Worm (Caenorhabditis elegans): ENCODE measurements around the gene T27A8.2.
A peak's percentile ranks its signal among the peaks of the same experiment; 100 is the strongest.

T27A8.2 gene

ce11 chrX:16094370-16094769, 35.6 kb upstream of the T27A8.2 start, which contains the start of gene C30F2.5:
TSS of gene C30F2.5 (plus strand) at chrX:16094670.
- TF ChIP-seq dmd-4 (tag; optimal IDR thresholded peaks at IDR 0.05) (no peak), ztf-1 (GFP tag; conservative IDR thresholded peaks at IDR 0.05) (no peak), skn-1 (tag; optimal IDR thresholded peaks at IDR 0.05) (no peak), peb-1 (tag; optimal IDR thresholded peaks at IDR 0.05) (no peak), mdl-1 (tag; optimal IDR thresholded peaks at IDR 0.05) (no peak), aly-2 (tag; optimal IDR thresholded peaks at IDR 0.05) (no peak), lin-39 (tag; optimal IDR thresholded peaks at IDR 0.05) (no peak), unc-39 (tag; optimal IDR thresholded peaks at IDR 0.05) (no peak), sma-3 (GFP tag; optimal IDR thresholded peaks at IDR 0.05) (no peak), blmp-1 (tag; optimal IDR thresholded peaks at IDR 0.05; ENCODE audit: insufficient read depth) (no peak), nhr-21 (tag; optimal IDR thresholded peaks at IDR 0.05) (no peak), unc-62 (GFP tag; optimal IDR thresholded peaks at IDR 0.05) (no peak), ztf-4 (tag; optimal IDR thresholded peaks at IDR 0.05) (no peak)

DNA sequence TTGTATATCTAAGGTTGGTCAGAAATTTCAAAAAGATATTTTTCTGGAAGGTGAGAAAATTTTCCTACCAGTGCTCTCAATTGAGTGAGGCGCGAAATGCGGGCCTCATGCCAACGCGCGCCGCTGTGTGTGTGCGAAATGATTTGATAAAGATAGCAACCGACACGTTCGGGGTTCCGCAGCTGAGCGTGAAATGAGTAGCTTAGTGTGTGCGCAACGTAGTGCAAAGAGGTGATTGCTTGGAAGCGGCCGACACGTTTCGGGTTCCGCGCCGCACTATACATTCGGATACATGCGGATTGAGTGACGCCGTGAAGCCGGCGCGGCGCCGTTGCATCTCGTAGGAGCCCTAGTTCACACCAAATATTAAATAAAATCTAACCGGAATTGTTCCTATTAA, 32.4 kb upstream of the T27A8.2 start:
- TF ChIP-seq C34F6.9 (tag; optimal IDR thresholded peaks at IDR 0.05) (no peak), snpc-4 (tag; optimal IDR thresholded peaks at IDR 0.05) (peak; percentile 85), elt-3 (tag; optimal IDR thresholded peaks at IDR 0.05) (no peak)

- no peak for TF ChIP-seq ceh-82 (tag; optimal IDR thresholded peaks at IDR 0.05)
- peak; percentile 26 for TF ChIP-seq F13H6.1 (tag; optimal IDR thresholded peaks at IDR 0.05)
Measured at ce11 chrX:16087842-16088241, 29.1 kb upstream of the T27A8.2 start.

DNA sequence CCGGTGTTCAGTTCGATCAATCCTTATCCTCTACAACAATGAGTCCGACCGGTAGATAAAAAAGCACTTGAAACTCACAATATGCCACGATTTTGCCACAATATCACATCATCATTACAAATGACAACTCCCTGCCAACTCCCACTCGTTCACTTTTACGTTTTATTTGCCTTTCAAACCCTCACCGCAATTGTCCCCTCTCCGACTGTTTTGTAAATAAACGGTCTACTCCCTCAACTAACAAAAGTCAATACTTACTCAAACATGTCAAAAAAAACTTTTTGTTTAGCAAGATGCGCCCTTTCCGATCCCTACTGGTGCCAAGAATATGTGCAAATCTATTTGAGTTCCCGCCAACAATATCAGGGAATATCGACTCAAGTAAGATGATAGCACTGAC, 26.3 kb upstream of the T27A8.2 start, which contains the start of gene C30F2.2:
TSS of gene C30F2.2 (minus strand) at position 122 of the 400 bp plus-strand sequence.
- TF ChIP-seq F13H6.1 (tag; optimal IDR thresholded peaks at IDR 0.05) (peak; percentile 44), zag-1 (tag; optimal IDR thresholded peaks at IDR 0.05) (no peak), nhr-129 (tag; optimal IDR thresholded peaks at IDR 0.05) (peak; percentile 19)

ce11 chrX:16082024-16082423, 23.3 kb upstream of the T27A8.2 start, which contains the start of gene idpp-14:
TSS of gene idpp-14 (plus strand) at chrX:16082347.
- TF ChIP-seq blmp-1 (tag; optimal IDR thresholded peaks at IDR 0.05; ENCODE audit: insufficient read depth) = no peak
- peak; percentile 67 for TF ChIP-seq F13H6.1 (tag; optimal IDR thresholded peaks at IDR 0.05)

DNA sequence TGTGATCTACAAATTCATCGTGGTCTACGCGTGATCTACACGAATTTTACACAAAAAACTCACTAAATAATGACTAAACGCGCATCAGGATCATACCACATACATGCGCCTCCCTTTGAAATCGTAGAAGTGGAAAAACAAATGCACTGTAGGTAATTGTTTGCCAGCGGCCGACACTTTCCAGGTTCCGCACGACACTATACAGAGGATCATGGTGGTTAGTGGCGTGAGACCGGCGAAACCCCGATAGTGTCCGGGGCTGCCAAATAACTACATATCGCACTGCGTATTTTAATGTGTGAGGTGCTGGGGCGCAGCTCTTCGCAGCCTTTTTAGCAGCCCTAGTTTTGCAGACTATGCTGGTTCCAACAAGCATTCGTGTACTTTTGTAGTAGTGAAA, 19.9 kb upstream of the T27A8.2 start:
- no peak for TF ChIP-seq zag-1 (tag; optimal IDR thresholded peaks at IDR 0.05)
- no peak for TF ChIP-seq R02D3.7 (tag; optimal IDR thresholded peaks at IDR 0.05)
- TF ChIP-seq nhr-6 (tag; optimal IDR thresholded peaks at IDR 0.05) = no peak
- no peak for TF ChIP-seq C34F6.9 (tag; optimal IDR thresholded peaks at IDR 0.05)
- TF ChIP-seq mbf-1 (tag; optimal IDR thresholded peaks at IDR 0.05) = no peak
- TF ChIP-seq F13H6.1 (tag; optimal IDR thresholded peaks at IDR 0.05) = no peak
- TF ChIP-seq ztf-1 (GFP tag; conservative IDR thresholded peaks at IDR 0.05) = no peak
- TF ChIP-seq nhr-25 (tag; optimal IDR thresholded peaks at IDR 0.05) = no peak
- TF ChIP-seq sma-3 (GFP tag; optimal IDR thresholded peaks at IDR 0.05) = no peak
- no peak for TF ChIP-seq alr-1 (tag; optimal IDR thresholded peaks at IDR 0.05)
- no peak for TF ChIP-seq ZK546.5 (tag; optimal IDR thresholded peaks at IDR 0.05)
- TF ChIP-seq crh-2 (tag; optimal IDR thresholded peaks at IDR 0.05) = no peak
- no peak for TF ChIP-seq elt-3 (tag; optimal IDR thresholded peaks at IDR 0.05)
- no peak for TF ChIP-seq nhr-10 (tag; optimal IDR thresholded peaks at IDR 0.05)
- no peak for TF ChIP-seq Y55F3AM.14 (GFP tag; optimal IDR thresholded peaks at IDR 0.05)

ce11 chrX:16076470-16076869, 17.7 kb upstream of the T27A8.2 start, which contains the start of gene C30F2.4:
TSS of gene C30F2.4 (minus strand) at chrX:16076570.
- TF ChIP-seq alr-1 (tag; optimal IDR thresholded peaks at IDR 0.05) (no peak), R02D3.7 (tag; optimal IDR thresholded peaks at IDR 0.05) (no peak), lsy-2 (tag; optimal IDR thresholded peaks at IDR 0.05) (no peak), elt-1 (tag; optimal IDR thresholded peaks at IDR 0.05) (no peak), nhr-10 (tag; optimal IDR thresholded peaks at IDR 0.05) (no peak)
